Fruit fly (Drosophila melanogaster): Measurements from ENCODE around the gene CG3726.

CG3726 gene

DNA sequence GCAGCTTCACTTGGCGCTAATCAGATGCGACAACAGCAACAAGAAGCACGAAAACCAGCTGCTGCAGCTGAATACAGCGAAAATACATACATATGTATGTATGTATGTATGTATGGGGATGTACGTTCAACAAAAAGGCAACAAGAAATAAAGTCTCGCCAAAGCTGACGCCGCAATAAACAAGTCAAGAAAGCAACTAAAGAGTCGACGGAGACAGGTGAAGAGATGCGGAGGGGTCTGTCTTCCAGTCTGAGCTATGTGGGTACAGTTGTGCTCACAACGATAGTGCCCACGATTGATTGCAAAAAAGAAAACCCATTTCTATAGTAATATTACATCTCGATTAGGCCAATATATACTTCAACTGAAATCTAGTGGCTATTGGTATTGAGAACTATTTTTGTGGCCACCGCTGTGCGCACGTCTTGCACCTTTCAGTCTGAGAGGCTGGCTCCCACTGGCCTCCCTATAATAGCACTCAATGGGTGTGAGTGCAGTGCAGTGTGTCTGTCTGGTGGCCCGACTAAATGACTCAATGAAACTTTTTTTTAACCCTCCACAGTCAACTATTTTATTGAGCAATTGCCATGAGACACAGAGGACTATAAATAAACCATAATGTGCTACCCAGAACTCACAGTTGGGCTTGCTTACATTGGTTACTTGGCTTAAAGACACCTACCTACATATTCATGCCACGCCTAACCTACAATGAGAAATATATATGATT is 20.9 kb upstream of the CG3726 start:
- peak; percentile 98 for TF ChIP-seq CG12605 (GFP tag; IDR thresholded peaks at IDR 0.05)
- peak; percentile 97 for TF ChIP-seq Snoo (tag; optimal IDR thresholded peaks at IDR 0.05)
- peak; percentile 99 for TF ChIP-seq CG8159 (tag; optimal IDR thresholded peaks at IDR 0.05)
- peak; percentile 99 for TF ChIP-seq CG8301 (tag; optimal IDR thresholded peaks at IDR 0.05)
- peak; percentile 99 for TF ChIP-seq Pif1A (GFP tag; optimal IDR thresholded peaks at IDR 0.05)
- TF ChIP-seq CG4496 (GFP tag; IDR thresholded peaks at IDR 0.05): peak; percentile 99
- peak; percentile 99 for TF ChIP-seq CG17806 (tag; optimal IDR thresholded peaks at IDR 0.05)
- TF ChIP-seq D1 (tag; optimal IDR thresholded peaks at IDR 0.05): peak; percentile 88
- peak; percentile 98 for TF ChIP-seq CG13204 (GFP tag; optimal IDR thresholded peaks at IDR 0.05)
- TF ChIP-seq fd96Ca (GFP tag; IDR thresholded peaks at IDR 0.05): peak; percentile 99
- TF ChIP-seq CG10348 (GFP tag; IDR thresholded peaks at IDR 0.05): peak; percentile 94
- peak; percentile 98 for TF ChIP-seq rn (GFP tag; IDR thresholded peaks at IDR 0.05)
- TF ChIP-seq CG15710 (tag; optimal IDR thresholded peaks at IDR 0.05): peak; percentile 99
- TF ChIP-seq gl (tag; optimal IDR thresholded peaks at IDR 0.05): peak; percentile 98
- peak; percentile 99 for TF ChIP-seq CG32121 (GFP tag; IDR thresholded peaks at IDR 0.05)
- peak; percentile 99 for TF ChIP-seq Ets98B (GFP tag; IDR thresholded peaks at IDR 0.05)
- peak; percentile 82 for TF ChIP-seq EcR (GFP tag; optimal IDR thresholded peaks at IDR 0.05)
- TF ChIP-seq Pif1B (GFP tag; optimal IDR thresholded peaks at IDR 0.05): peak; percentile 98
- peak; percentile 99 for TF ChIP-seq CG9948 (tag; optimal IDR thresholded peaks at IDR 0.05)
- peak; percentile 99 for TF ChIP-seq CG34367 (tag; optimal IDR thresholded peaks at IDR 0.05)
- peak; percentile 99 for TF ChIP-seq CG14655 (GFP tag; optimal IDR thresholded peaks at IDR 0.05)

DNA sequence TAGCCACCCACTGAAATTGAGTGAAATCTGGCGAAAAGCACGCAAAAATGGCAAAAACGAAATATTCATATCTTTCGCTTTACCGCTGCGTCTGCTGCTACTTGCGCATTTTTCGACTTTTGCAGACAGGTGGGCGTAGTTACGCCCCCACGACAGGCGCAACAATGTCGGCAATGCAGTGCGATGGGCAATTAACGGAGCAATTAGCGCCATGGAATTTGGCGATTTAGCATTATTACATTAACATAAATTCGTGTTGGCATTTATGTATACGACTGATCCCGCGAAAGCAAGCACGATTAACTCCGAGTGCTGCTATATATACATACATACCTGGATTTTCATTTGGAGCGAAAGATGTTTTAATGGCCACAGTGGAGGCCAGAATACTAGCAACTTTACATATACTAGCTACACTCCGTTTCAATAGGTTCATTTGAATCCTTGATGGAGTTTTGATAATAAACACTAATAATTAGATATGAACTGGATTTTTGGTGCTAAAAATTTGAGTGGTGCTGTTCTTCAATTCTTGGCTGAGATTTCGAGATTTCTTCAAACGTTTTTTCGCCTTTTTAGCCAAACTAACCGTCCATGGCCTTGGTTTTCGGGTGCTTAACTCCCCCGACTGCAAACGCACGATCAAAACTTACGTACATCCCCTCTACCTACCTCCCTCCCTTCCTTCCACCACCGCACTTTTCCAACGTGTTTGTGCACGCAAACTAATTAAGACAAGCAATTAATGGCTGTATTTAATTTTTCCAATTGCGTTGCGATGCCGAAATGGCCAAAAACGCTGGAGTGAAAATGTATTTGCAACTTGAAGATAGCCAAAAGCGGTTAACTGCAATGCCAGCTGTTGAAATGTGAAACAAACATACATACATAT is 19.8 kb upstream of the CG3726 start:
- TF ChIP-seq rn (GFP tag; IDR thresholded peaks at IDR 0.05) (no peak), CG14655 (GFP tag; optimal IDR thresholded peaks at IDR 0.05) (peak; percentile 50), Snoo (tag; optimal IDR thresholded peaks at IDR 0.05) (peak; percentile 16), CG15710 (tag; optimal IDR thresholded peaks at IDR 0.05) (peak; percentile 36), CG8301 (tag; optimal IDR thresholded peaks at IDR 0.05) (peak; percentile 54), fd96Ca (GFP tag; IDR thresholded peaks at IDR 0.05) (peak; percentile 62; the same call in 1 of the 3 replicates), CG34367 (tag; optimal IDR thresholded peaks at IDR 0.05) (peak; percentile 54), CG32121 (GFP tag; IDR thresholded peaks at IDR 0.05) (peak; percentile 25; the same call in 1 of the 2 replicates), CG9948 (tag; optimal IDR thresholded peaks at IDR 0.05) (peak; percentile 17), CG8159 (tag; optimal IDR thresholded peaks at IDR 0.05) (peak; percentile 52), EcR (GFP tag; optimal IDR thresholded peaks at IDR 0.05) (no peak), gl (tag; optimal IDR thresholded peaks at IDR 0.05) (peak; percentile 25), CG13204 (GFP tag; optimal IDR thresholded peaks at IDR 0.05) (no peak), CG12605 (GFP tag; IDR thresholded peaks at IDR 0.05) (peak; percentile 44; the same call in 1 of the 2 replicates), CG17806 (tag; optimal IDR thresholded peaks at IDR 0.05) (peak; percentile 51), CG4496 (GFP tag; IDR thresholded peaks at IDR 0.05) (peak; percentile 75), Pif1A (GFP tag; optimal IDR thresholded peaks at IDR 0.05) (peak; percentile 10), CG10348 (GFP tag; IDR thresholded peaks at IDR 0.05) (no peak), Ets98B (GFP tag; IDR thresholded peaks at IDR 0.05) (peak; percentile 73), Pif1B (GFP tag; optimal IDR thresholded peaks at IDR 0.05) (no peak), D1 (tag; optimal IDR thresholded peaks at IDR 0.05) (no peak)

DNA sequence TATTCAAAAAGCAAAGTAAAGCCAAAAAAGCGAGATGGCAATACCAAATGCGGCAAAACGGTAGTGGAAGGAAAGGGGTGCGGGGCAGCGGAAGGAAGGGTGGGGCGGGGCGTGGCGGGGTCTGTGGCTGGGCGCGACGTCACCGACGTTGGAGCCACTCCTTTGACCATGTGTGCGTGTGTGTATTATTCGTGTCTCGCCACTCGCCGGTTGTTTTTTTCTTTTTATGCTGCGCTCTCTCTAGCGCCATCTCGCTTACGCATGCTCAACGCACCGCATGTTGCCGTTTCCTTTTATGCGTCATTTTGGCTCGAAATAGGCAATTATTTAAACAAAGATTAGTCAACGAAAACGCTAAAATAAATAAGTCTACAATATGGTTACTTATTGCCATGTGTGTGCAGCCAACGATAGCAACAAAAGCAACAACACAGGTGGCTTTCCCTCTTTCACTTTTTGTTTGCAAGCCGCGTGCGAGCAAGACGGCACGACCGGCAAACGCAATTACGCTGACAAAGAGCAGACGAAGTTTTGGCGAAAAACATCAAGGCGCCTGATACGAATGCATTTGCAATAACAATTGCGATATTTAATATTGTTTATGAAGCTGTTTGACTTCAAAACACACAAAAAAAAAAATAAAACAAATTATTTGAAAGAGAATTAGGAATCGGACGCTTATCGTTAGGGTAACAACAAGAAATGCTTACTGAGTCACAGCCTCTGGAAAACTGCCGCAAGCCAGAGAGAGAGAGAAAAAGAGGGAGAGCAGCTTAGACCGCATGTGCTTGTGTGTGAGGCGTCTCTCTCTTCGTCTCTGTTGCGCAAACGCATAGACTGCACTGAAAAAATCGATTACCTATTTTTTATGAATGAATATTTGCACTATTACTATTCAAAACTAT is 17.4 kb upstream of the CG3726 start:
- TF ChIP-seq CG4496 (GFP tag; IDR thresholded peaks at IDR 0.05): peak; percentile 74
- TF ChIP-seq Snoo (tag; optimal IDR thresholded peaks at IDR 0.05): peak; percentile 40
- peak; percentile 30; the same call in 1 of the 2 replicates for TF ChIP-seq CG12605 (GFP tag; IDR thresholded peaks at IDR 0.05)
- TF ChIP-seq EcR (GFP tag; optimal IDR thresholded peaks at IDR 0.05): peak; percentile 30
- TF ChIP-seq CG17806 (tag; optimal IDR thresholded peaks at IDR 0.05): no peak
- peak; percentile 35 for TF ChIP-seq CG14655 (GFP tag; optimal IDR thresholded peaks at IDR 0.05)
- TF ChIP-seq CG32121 (GFP tag; IDR thresholded peaks at IDR 0.05): 0 out of 2 replicates have a peak, but pooled peaks have one; percentile 36
- no peak for TF ChIP-seq CG8159 (tag; optimal IDR thresholded peaks at IDR 0.05)
- peak; percentile 58; the same call in 1 of the 3 replicates for TF ChIP-seq fd96Ca (GFP tag; IDR thresholded peaks at IDR 0.05)
- peak; percentile 81 for TF ChIP-seq CG13204 (GFP tag; optimal IDR thresholded peaks at IDR 0.05)
- no peak for TF ChIP-seq rn (GFP tag; IDR thresholded peaks at IDR 0.05)
- peak; percentile 29 for TF ChIP-seq CG15710 (tag; optimal IDR thresholded peaks at IDR 0.05)
- TF ChIP-seq gl (tag; optimal IDR thresholded peaks at IDR 0.05): peak; percentile 30
- TF ChIP-seq Ets98B (GFP tag; IDR thresholded peaks at IDR 0.05): peak; percentile 44

Measured in whole organism, pupa.